Fruit fly (Drosophila melanogaster) whole organism, embryonic: Measurements from ENCODE around the gene CBP.

Experiments used
- Abd-B ChIP-seq: fragments of 200-800 bp; sonication (Bioruptor generic); optimal IDR thresholded peaks from 2 replicates; lab custom pipeline; 2018; ENCODE audit warnings: missing biosample characterization, mild to moderate bottlenecking, missing genetic modification characterization, moderate library complexity
- Bgb ChIP-seq: fragments of 200-800 bp; sonication (Bioruptor generic); IDR thresholded peaks from 2 replicates; pipeline ENCODE4 v1.3.6; 2022; ENCODE audit warnings: missing biosample characterization, missing genetic modification characterization; ENCODE audit not compliant: partially characterized antibody
- CG1233 ChIP-seq: fragments of 200-800 bp; sonication (Bioruptor generic); optimal IDR thresholded peaks from 4 replicates; lab custom pipeline; 2018; ENCODE audit warnings: missing biosample characterization, mild to moderate bottlenecking, missing genetic modification characterization
- CG14860 ChIP-seq: fragments of 200-800 bp; sonication (Bioruptor generic); IDR thresholded peaks from 3 replicates; pipeline ENCODE4 v1.3.6; 2022; ENCODE audit warnings: missing biosample characterization, missing genetic modification characterization; ENCODE audit not compliant: partially characterized antibody
- CG15073 ChIP-seq: fragments of 200-800 bp; sonication (Bioruptor generic); optimal IDR thresholded peaks from 2 replicates; lab custom pipeline; 2016; ENCODE audit warnings: missing biosample characterization, missing genetic modification characterization
- CG1603 ChIP-seq: fragments of 200-800 bp; sonication (Bioruptor generic); optimal IDR thresholded peaks from 2 replicates; lab custom pipeline; 2019; ENCODE audit warnings: missing biosample characterization, mild to moderate bottlenecking, missing genetic modification characterization, moderate library complexity
- CG17361 ChIP-seq: fragments of 200-800 bp; sonication (Bioruptor generic); IDR thresholded peaks from 3 replicates; pipeline ENCODE4 v1.3.6; 2022; ENCODE audit warnings: missing biosample characterization, missing genetic modification characterization
- CG18476 ChIP-seq: fragments of 200-800 bp; sonication (Bioruptor generic); optimal IDR thresholded peaks from 2 replicates; lab custom pipeline; 2016; ENCODE audit warnings: missing biosample characterization, mild to moderate bottlenecking, missing genetic modification characterization
- CG34224 ChIP-seq: fragments of 200-800 bp; sonication (Bioruptor generic); IDR thresholded peaks from 3 replicates; pipeline ENCODE4 v1.3.6; 2022; ENCODE audit warnings: missing biosample characterization, missing genetic modification characterization; ENCODE audit not compliant: partially characterized antibody
- CG43689 ChIP-seq: fragments of 200-800 bp; sonication (Bioruptor generic); IDR thresholded peaks from 2 replicates; pipeline ENCODE4 v1.3.6; 2022; ENCODE audit warnings: missing biosample characterization, missing genetic modification characterization
- CG5180 ChIP-seq: fragments of 200-800 bp; sonication (Bioruptor generic); optimal IDR thresholded peaks from 3 replicates; lab custom pipeline; 2017; ENCODE audit warnings: missing biosample characterization, missing genetic modification characterization, mild to moderate bottlenecking, moderate library complexity, missing genetic modification reagents
- CG6765 ChIP-seq: fragments of 200-800 bp; sonication (Bioruptor generic); optimal IDR thresholded peaks from 3 replicates; lab custom pipeline; 2017; ENCODE audit warnings: missing biosample characterization, mild to moderate bottlenecking, missing genetic modification characterization
- CG8478 ChIP-seq: fragments of >200 bp; optimal IDR thresholded peaks from 2 replicates; lab custom pipeline; 2018
- CG9215 ChIP-seq: fragments of 200-800 bp; sonication (Bioruptor generic); IDR thresholded peaks from 2 replicates; pipeline ENCODE4 v1.3.6; 2022; ENCODE audit warnings: missing biosample characterization, missing genetic modification characterization
- CG9932 ChIP-seq: fragments of 200-800 bp; sonication (Bioruptor generic); IDR thresholded peaks from 2 replicates; pipeline ENCODE4 v1.3.6; 2022; ENCODE audit warnings: missing biosample characterization, missing genetic modification characterization
- Doc3 ChIP-seq: fragments of 200-800 bp; sonication (Bioruptor generic); IDR thresholded peaks from 3 replicates; pipeline ENCODE4 v1.3.6; 2022; ENCODE audit warnings: missing biosample characterization, missing genetic modification characterization; ENCODE audit not compliant: partially characterized antibody
- H15 ChIP-seq: fragments of 200-800 bp; sonication (Bioruptor generic); IDR thresholded peaks from 3 replicates; pipeline ENCODE4 v1.3.6; 2022; ENCODE audit warnings: missing biosample characterization, missing genetic modification characterization
- Hsf ChIP-seq: fragments of 200-800 bp; sonication (Bioruptor generic); optimal IDR thresholded peaks from 3 replicates; lab custom pipeline; 2016; ENCODE audit warnings: missing biosample characterization, missing genetic modification characterization
- NC2β ChIP-seq: fragments of 200-800 bp; sonication (Bioruptor generic); optimal IDR thresholded peaks from 2 replicates; lab custom pipeline; 2016; ENCODE audit warnings: missing biosample characterization, missing genetic modification characterization
- Side ChIP-seq: fragments of 200-800 bp; sonication (Bioruptor generic); optimal IDR thresholded peaks from 2 replicates; lab custom pipeline; 2016; ENCODE audit warnings: missing biosample characterization, missing genetic modification characterization
- Sin3A ChIP-seq: fragments of >200 bp; optimal IDR thresholded peaks from 2 replicates; lab custom pipeline; 2018
- Sox100B ChIP-seq: fragments of 200-800 bp; sonication (Bioruptor generic); optimal IDR thresholded peaks from 3 replicates; lab custom pipeline; 2018; ENCODE audit warnings: missing biosample characterization, mild to moderate bottlenecking, missing genetic modification characterization
- Ssrp ChIP-seq: fragments of 200-800 bp; sonication (Bioruptor generic); optimal IDR thresholded peaks from 2 replicates; lab custom pipeline; 2018; ENCODE audit warnings: missing biosample characterization, mild to moderate bottlenecking, missing genetic modification characterization, moderate library complexity
- Stat92E ChIP-seq, 3 experiments: fragments of >200 bp in 2 of 3; fragments of 200-800 bp in 1 of 3; sonication (Bioruptor generic) in 1 of 3; optimal IDR thresholded peaks; 2 replicates each; lab custom pipeline; 2017 to 2019; ENCODE audit warnings: missing biosample characterization in 3 of 3, missing genetic modification characterization in 3 of 3, mild to moderate bottlenecking in 1 of 3, moderate library complexity in 1 of 3
- ac ChIP-seq: fragments of 200-800 bp; sonication (Bioruptor generic); optimal IDR thresholded peaks from 3 replicates; lab custom pipeline; 2017; ENCODE audit warnings: missing biosample characterization, mild to moderate bottlenecking, missing genetic modification characterization
- amos ChIP-seq: fragments of 200-800 bp; sonication (Bioruptor generic); IDR thresholded peaks from 2 replicates; pipeline ENCODE4 v1.3.6; 2022; ENCODE audit warnings: missing biosample characterization, missing genetic modification characterization; ENCODE audit not compliant: partially characterized antibody
- bab2 ChIP-seq: fragments of 200-800 bp; sonication (Bioruptor generic); optimal IDR thresholded peaks from 2 replicates; lab custom pipeline; 2016; ENCODE audit warnings: missing biosample characterization, missing genetic modification characterization
- bsh ChIP-seq, 2 experiments: fragments of 200-800 bp; sonication (Bioruptor generic); optimal IDR thresholded peaks; 2 replicates each; lab custom pipeline; 2017 to 2018; ENCODE audit warnings: mild to moderate bottlenecking in 2 of 2, missing biosample characterization in 2 of 2, missing genetic modification characterization in 2 of 2, moderate library complexity in 1 of 2
- chn ChIP-seq: fragments of 200-800 bp; sonication (Bioruptor generic); optimal IDR thresholded peaks from 2 replicates; lab custom pipeline; 2016; ENCODE audit warnings: missing biosample characterization, missing genetic modification characterization
- da ChIP-seq: fragments of 200-800 bp; sonication (Bioruptor generic); optimal IDR thresholded peaks from 2 replicates; lab custom pipeline; 2016; ENCODE audit warnings: missing biosample characterization, missing genetic modification characterization
- dimm ChIP-seq: fragments of 200-800 bp; sonication (Bioruptor generic); IDR thresholded peaks from 2 replicates; pipeline ENCODE4 v1.3.6; 2022; ENCODE audit warnings: missing biosample characterization, missing genetic modification characterization
- fd96Cb ChIP-seq: fragments of 200-800 bp; sonication (Bioruptor generic); optimal IDR thresholded peaks from 2 replicates; lab custom pipeline; 2018; ENCODE audit warnings: missing biosample characterization, mild to moderate bottlenecking, missing genetic modification characterization, moderate library complexity
- gt ChIP-seq: fragments of 200-800 bp; sonication (Bioruptor generic); IDR thresholded peaks from 2 replicates; pipeline ENCODE4 v1.3.6; 2022; ENCODE audit warnings: missing biosample characterization, missing genetic modification characterization
- h ChIP-seq: fragments of >200 bp; optimal IDR thresholded peaks from 2 replicates; lab custom pipeline; 2017
- ham ChIP-seq: fragments of 200-800 bp; sonication (Bioruptor generic); IDR thresholded peaks from 2 replicates; pipeline ENCODE4 v1.3.6; 2022; ENCODE audit warnings: missing biosample characterization, missing genetic modification characterization
- her ChIP-seq: fragments of 200-800 bp; sonication (Bioruptor generic); optimal IDR thresholded peaks from 2 replicates; lab custom pipeline; 2016; ENCODE audit warnings: missing biosample characterization, missing genetic modification characterization
- lab ChIP-seq: fragments of 200-800 bp; sonication (Bioruptor generic); optimal IDR thresholded peaks from 3 replicates; lab custom pipeline; 2017; ENCODE audit warnings: missing biosample characterization, missing genetic modification characterization, mild to moderate bottlenecking, moderate library complexity, missing genetic modification reagents
- mirr ChIP-seq: fragments of 200-800 bp; sonication (Bioruptor generic); optimal IDR thresholded peaks from 3 replicates; lab custom pipeline; 2018; ENCODE audit warnings: missing biosample characterization, mild to moderate bottlenecking, missing genetic modification characterization
- nom ChIP-seq: fragments of 200-800 bp; sonication (Bioruptor generic); optimal IDR thresholded peaks from 2 replicates; lab custom pipeline; 2017; ENCODE audit warnings: missing biosample characterization, missing genetic modification characterization, mild to moderate bottlenecking, moderate library complexity, missing genetic modification reagents
- pb ChIP-seq: fragments of 200-800 bp; sonication (Bioruptor generic); optimal IDR thresholded peaks from 3 replicates; lab custom pipeline; 2016; ENCODE audit warnings: missing biosample characterization, missing genetic modification characterization
- tll ChIP-seq, 2 experiments: fragments of 200-800 bp in 1 of 2; fragments of >200 bp in 1 of 2; sonication (Bioruptor generic) in 1 of 2; optimal IDR thresholded peaks; 2 replicates each; lab custom pipeline; 2017 to 2019; ENCODE audit warnings: missing biosample characterization in 2 of 2, missing genetic modification characterization in 2 of 2, mild to moderate bottlenecking in 1 of 2, moderate library complexity in 1 of 2
- trh ChIP-seq: fragments of 200-800 bp; sonication (Bioruptor generic); optimal IDR thresholded peaks from 2 replicates; lab custom pipeline; 2016; ENCODE audit warnings: missing biosample characterization, missing genetic modification characterization
- twi ChIP-seq: fragments of 200-800 bp; optimal IDR thresholded peaks from 2 replicates; lab custom pipeline; 2019; ENCODE audit warnings: missing biosample characterization, mild to moderate bottlenecking, missing genetic modification characterization, moderate library complexity
- vvl ChIP-seq: fragments of 200-800 bp; sonication (Bioruptor generic); IDR thresholded peaks from 2 replicates; pipeline ENCODE4 v1.3.6; 2022; ENCODE audit warnings: missing biosample characterization, missing genetic modification characterization
- zen2 ChIP-seq: fragments of 200-800 bp; sonication (Bioruptor generic); IDR thresholded peaks from 3 replicates; pipeline ENCODE4 v1.3.6; 2022; ENCODE audit warnings: missing biosample characterization, missing genetic modification characterization; ENCODE audit not compliant: partially characterized antibody

The CBP gene

DNA sequence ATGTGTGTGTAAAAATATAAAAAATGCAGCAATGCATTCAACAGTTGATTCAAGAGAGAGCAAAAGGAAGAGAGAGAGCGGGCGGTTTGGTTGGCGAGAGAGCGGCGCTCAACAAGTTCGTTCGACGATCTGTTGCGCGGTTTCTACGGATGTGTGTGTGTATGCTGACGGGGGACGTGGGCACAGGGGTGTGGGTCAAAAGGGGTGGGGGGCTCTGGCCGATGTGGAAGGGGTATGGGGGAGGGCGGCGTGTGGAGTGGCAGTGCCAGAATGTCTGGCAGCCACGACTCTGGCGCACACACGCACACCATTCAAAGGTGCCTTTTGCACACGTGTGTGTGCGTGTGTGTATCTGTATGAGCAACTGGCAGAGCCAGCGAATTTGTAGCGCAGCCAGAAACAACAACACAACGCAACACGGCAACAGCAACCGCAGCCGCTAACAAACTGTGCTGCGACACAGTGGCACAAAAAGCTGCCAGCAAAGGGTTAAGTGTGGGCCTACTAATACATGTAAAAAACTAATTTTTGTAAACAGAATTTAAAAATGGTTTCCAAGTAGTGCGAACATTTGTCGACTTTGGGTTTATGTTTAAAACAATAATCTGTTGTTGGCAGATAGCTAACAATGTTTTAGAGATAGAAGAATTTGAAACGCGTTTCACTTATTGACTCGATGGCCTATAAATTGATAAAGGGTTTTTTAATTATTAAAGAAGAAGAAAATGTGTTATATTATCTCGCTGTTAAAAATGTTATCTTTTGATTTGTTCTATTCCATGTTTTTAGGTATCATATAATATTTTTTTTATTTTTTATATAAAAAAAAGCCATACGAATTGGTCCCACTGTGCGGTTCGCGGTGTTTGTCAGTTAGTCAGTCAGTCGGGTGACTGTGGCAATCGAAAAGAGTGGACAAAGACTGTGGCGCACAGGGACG lies 30.3 kb upstream of the CBP start (continued):
- TF ChIP-seq her (peak; percentile 18), CG14860 (GFP tag; lab: Robert Waterston, UW) (no peak), amos (GFP tag; lab: Robert Waterston, UW) (no peak; the same call in 1 of the 2 replicates), CG34224 (GFP tag; lab: Robert Waterston, UW) (0 out of 3 replicates have a peak, but pooled peaks have one; percentile 33), Stat92E (GFP tag; optimal IDR thresholded peaks at IDR 0.05; lab: Kevin White, UChicago) (no peak), CG15073 (GFP tag; lab: Kevin White, UChicago) (peak; percentile 68), vvl (peak; percentile 43), Doc3 (no peak), h (lab: Kevin White, UChicago) (no peak), twi (tag; lab: Kevin White, UChicago) (peak; percentile 88), ac (GFP tag; lab: Kevin White, UChicago) (peak; percentile 80), CG5180 (GFP tag; lab: Kevin White, UChicago) (peak; percentile 88), lab (GFP tag; lab: Kevin White, UChicago) (peak; percentile 84), Sin3A (lab: Kevin White, UChicago) (no peak), Side (GFP tag; lab: Kevin White, UChicago) (no peak), pb (GFP tag; lab: Kevin White, UChicago) (peak; percentile 51), NC2β (peak; percentile 68), trh (GFP tag; lab: Kevin White, UChicago) (peak; percentile 74), gt (GFP tag; lab: Robert Waterston, UW) (0 out of 2 replicates have a peak, but pooled peaks have one; percentile 25), CG1233 (GFP tag; lab: Kevin White, UChicago) (peak; percentile 95)
- TF ChIP-seq, all 482 proteins: peak for 394

DNA sequence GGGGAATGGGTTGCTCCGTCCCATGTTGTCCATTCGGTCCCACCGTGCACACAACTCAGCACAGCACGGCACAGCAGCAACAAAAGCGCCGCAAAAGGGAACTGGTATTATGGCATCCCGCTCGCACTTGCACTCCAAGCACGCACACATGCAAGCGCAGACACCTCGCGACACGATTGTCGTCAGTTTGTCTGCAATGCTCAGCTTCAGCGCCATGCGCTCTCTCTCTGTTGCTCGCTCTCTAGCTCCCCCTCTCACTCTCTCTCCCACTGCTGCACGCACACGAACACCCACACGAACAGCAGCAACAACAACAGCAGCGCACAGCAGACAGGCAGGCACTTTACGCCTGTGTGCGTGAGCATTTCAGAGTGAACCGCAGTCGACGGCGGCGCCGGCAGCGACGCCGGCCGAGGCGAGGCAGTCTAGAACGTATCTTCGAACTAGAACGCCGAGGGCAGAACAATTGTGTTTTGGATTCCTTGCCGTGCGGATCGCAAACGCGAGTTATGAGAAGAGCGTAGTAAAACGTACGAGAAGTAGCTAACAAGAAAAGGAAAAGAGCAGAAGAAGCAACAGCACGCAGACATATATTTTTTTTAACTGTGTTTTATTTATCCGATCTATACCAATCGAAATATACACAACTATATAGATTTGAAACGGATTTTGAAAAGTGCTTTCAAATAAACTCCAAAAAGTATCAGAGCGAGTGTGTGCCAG lies 29.5 kb upstream of the CBP start, which contains the start of gene brk:
brk (plus strand) TSS at position 462 of the 723 bp plus-strand sequence.
- TF ChIP-seq Ssrp (tag; lab: Kevin White, UChicago) (no peak), nom (GFP tag; lab: Kevin White, UChicago) (no peak), CG9215 (GFP tag; lab: Robert Waterston, UW) (no peak), Hsf (GFP tag; lab: Kevin White, UChicago) (no peak), bab2 (GFP tag; lab: Kevin White, UChicago) (no peak), CG18476 (GFP tag; lab: Kevin White, UChicago) (no peak), fd96Cb (no peak), CG43689 (no peak), tll (GFP tag; optimal IDR thresholded peaks at IDR 0.05; lab: Kevin White, UChicago) (no peak), CG9932 (GFP tag; lab: Robert Waterston, UW) (peak; percentile 34; the same call in 1 of the 2 replicates), Sin3A (lab: Kevin White, UChicago) (no peak), H15 (GFP tag; lab: Robert Waterston, UW) (no peak), bsh (GFP tag; optimal IDR thresholded peaks at IDR 0.05; lab: Kevin White, UChicago) (no peak), da (GFP tag; lab: Kevin White, UChicago) (no peak), CG34224 (GFP tag; lab: Robert Waterston, UW) (peak; percentile 53; the same call in 1 of the 3 replicates), CG17361 (GFP tag; lab: Robert Waterston, UW) (no peak), chn (GFP tag; lab: Kevin White, UChicago) (peak; percentile 73), Abd-B (GFP tag; lab: Kevin White, UChicago) (no peak), Bgb (no peak; the same call in 1 of the 2 replicates), zen2 (GFP tag; lab: Robert Waterston, UW) (0 out of 3 replicates have a peak, but pooled peaks have one; percentile 36), ham (GFP tag; lab: Robert Waterston, UW) (no peak), CG6765 (GFP tag; lab: Kevin White, UChicago) (no peak), Sox100B (GFP tag; lab: Kevin White, UChicago) (no peak), dimm (GFP tag; lab: Robert Waterston, UW) (no peak), mirr (GFP tag; lab: Kevin White, UChicago) (peak; percentile 61), CG8478 (peak; percentile 98), CG1603 (tag; lab: Kevin White, UChicago) (no peak), twi (tag; lab: Kevin White, UChicago) (no peak)
